Worm (Caenorhabditis elegans) whole organism, L4 larva: ENCODE measurements around the gene lars-1.
A peak's percentile ranks its signal among the peaks of the same experiment; 100 is the strongest.

Experiments used
- F49E8.2 ChIP-seq: sonication (generic microtip); optimal IDR thresholded peaks from 2 replicates; lab custom pipeline; 2016; ENCODE audit warnings: missing compliant biosample characterization, mild to moderate bottlenecking, missing genetic modification characterization, borderline replicate concordance
- Y48G9A.11 ChIP-seq: fragments of 200-800 bp; sonication (Bioruptor generic); IDR thresholded peaks from 2 replicates; pipeline ENCODE4 v1.3.6; 2022; ENCODE audit warnings: missing genetic modification reagents, missing genetic modification characterization, missing compliant biosample characterization
- Y75B8A.6 ChIP-seq: fragments of 200-800 bp; sonication (Bioruptor generic); IDR thresholded peaks from 2 replicates; pipeline ENCODE4 v1.3.6; 2022; ENCODE audit warnings: missing genetic modification reagents, missing genetic modification characterization, missing compliant biosample characterization
- aha-1 ChIP-seq: fragments of 150-350 bp; peaks from one replicate; lab custom pipeline; 2014; ENCODE audit warnings: missing biosample characterization, missing genetic modification characterization
- ceh-20 ChIP-seq: fragments of 200-800 bp; sonication (Bioruptor generic); IDR thresholded peaks from 2 replicates; pipeline ENCODE4 v1.3.6; 2022; ENCODE audit warnings: missing genetic modification reagents, missing genetic modification characterization, missing compliant biosample characterization
- ceh-44 ChIP-seq: fragments of 200-800 bp; sonication (Bioruptor generic); IDR thresholded peaks from 2 replicates; pipeline ENCODE4 v1.3.6; 2022; ENCODE audit warnings: missing genetic modification reagents, missing genetic modification characterization, missing compliant biosample characterization
- ces-1 ChIP-seq: fragments of 150-350 bp; sonication (generic microtip); optimal IDR thresholded peaks from 4 replicates; lab custom pipeline; 2014; ENCODE audit warnings: missing biosample characterization, missing genetic modification reagents, missing genetic modification characterization
- cey-2 ChIP-seq: sonication (generic microtip); optimal IDR thresholded peaks from 3 replicates; lab custom pipeline; 2017; ENCODE audit warnings: missing genetic modification characterization, mild to moderate bottlenecking, missing compliant biosample characterization, antibody characterized with exemption, borderline replicate concordance; ENCODE audit not compliant: insufficient read depth
- ctbp-1 ChIP-seq: fragments of 200-800 bp; sonication (Bioruptor generic); IDR thresholded peaks from 2 replicates; pipeline ENCODE4 v1.3.6; 2022; ENCODE audit warnings: missing genetic modification reagents, missing genetic modification characterization, missing compliant biosample characterization
- daf-19 ChIP-seq: fragments of 200-800 bp; sonication (Bioruptor generic); conservative IDR thresholded peaks from 2 replicates; pipeline ENCODE4 v1.3.6; 2022; ENCODE audit warnings: missing genetic modification characterization, missing compliant biosample characterization
- fos-1 ChIP-seq: fragments of 150-350 bp; optimal IDR thresholded peaks from 2 replicates; lab custom pipeline; 2014; ENCODE audit warnings: missing biosample characterization, missing genetic modification characterization
- hlh-30 ChIP-seq: sonication (generic microtip); optimal IDR thresholded peaks from 2 replicates; lab custom pipeline; 2017; ENCODE audit warnings: antibody characterized with exemption, mild to moderate bottlenecking, missing genetic modification characterization, missing compliant biosample characterization; ENCODE audit not compliant: insufficient read depth
- hmg-1.1 ChIP-seq: fragments of 200-800 bp; sonication (Bioruptor generic); IDR thresholded peaks from 2 replicates; pipeline ENCODE4 v1.3.6; 2022; ENCODE audit warnings: missing genetic modification reagents, missing genetic modification characterization, missing compliant biosample characterization
- lin-13 ChIP-seq: fragments of 150-350 bp; optimal IDR thresholded peaks from 2 replicates; lab custom pipeline; 2014; ENCODE audit warnings: missing biosample characterization, missing genetic modification reagents, missing genetic modification characterization
- lsy-2 ChIP-seq, 2 experiments: fragments of 150-350 bp in 1 of 2; sonication (generic microtip) in 1 of 2; optimal IDR thresholded peaks; 2 replicates each; lab custom pipeline; 2014 to 2017; ENCODE audit warnings: missing biosample characterization in 2 of 2, missing genetic modification characterization in 2 of 2
- mdl-1 ChIP-seq, 2 experiments: fragments of 150-350 bp in 1 of 2; sonication (generic microtip) in 1 of 2; optimal IDR thresholded peaks; 2 replicates each; lab custom pipeline; 2014 to 2017; ENCODE audit warnings: missing biosample characterization in 2 of 2, missing genetic modification characterization in 2 of 2
- mdt-29 ChIP-seq: fragments of 200-800 bp; sonication (Bioruptor generic); IDR thresholded peaks from 2 replicates; pipeline ENCODE4 v1.3.6; 2022; ENCODE audit warnings: missing genetic modification reagents, missing genetic modification characterization, missing compliant biosample characterization
- mes-2 ChIP-seq: sonication (generic microtip); optimal IDR thresholded peaks from 2 replicates; lab custom pipeline; 2016; ENCODE audit warnings: missing genotype, mild to moderate bottlenecking, missing genetic modification characterization, missing compliant biosample characterization; ENCODE audit not compliant: poor library complexity, severe bottlenecking
- mxl-2 ChIP-seq: fragments of 200-800 bp; sonication (Bioruptor generic); conservative IDR thresholded peaks from 2 replicates; pipeline ENCODE4 v1.3.6; 2022; ENCODE audit warnings: missing genetic modification reagents, missing genetic modification characterization, missing compliant biosample characterization
- mxl-3 ChIP-seq: fragments of 200-800 bp; sonication (Bioruptor generic); optimal IDR thresholded peaks from 2 replicates; lab custom pipeline; 2018; ENCODE audit warnings: mild to moderate bottlenecking, missing genetic modification characterization, missing compliant biosample characterization
- nhr-11 ChIP-seq: fragments of 150-350 bp; optimal IDR thresholded peaks from 2 replicates; lab custom pipeline; 2014; ENCODE audit warnings: missing biosample characterization, missing genetic modification characterization
- nhr-48 ChIP-seq: sonication (generic microtip); optimal IDR thresholded peaks from 2 replicates; lab custom pipeline; 2016; ENCODE audit warnings: mild to moderate bottlenecking, missing genetic modification characterization, missing compliant biosample characterization
- nhr-76 ChIP-seq: fragments of 150-350 bp; optimal IDR thresholded peaks from 2 replicates; lab custom pipeline; 2014; ENCODE audit warnings: missing biosample characterization, missing genetic modification characterization
- nhr-77 ChIP-seq: fragments of 150-350 bp; optimal IDR thresholded peaks from 2 replicates; lab custom pipeline; 2014; ENCODE audit warnings: missing biosample characterization, missing genetic modification characterization
- php-3 ChIP-seq: fragments of 200-800 bp; sonication (Bioruptor generic); IDR thresholded peaks from 2 replicates; pipeline ENCODE4 v1.3.6; 2022; ENCODE audit warnings: missing genetic modification reagents, missing genetic modification characterization, missing compliant biosample characterization
- pqm-1 ChIP-seq: sonication (generic microtip); optimal IDR thresholded peaks from 2 replicates; lab custom pipeline; 2017; ENCODE audit warnings: missing biosample characterization, missing genetic modification characterization
- rbr-2 ChIP-seq: sonication (generic microtip); optimal IDR thresholded peaks from 2 replicates; lab custom pipeline; 2016; ENCODE audit warnings: missing genotype, missing genetic modification characterization, missing compliant biosample characterization
- sdz-12 ChIP-seq: fragments of 200-800 bp; sonication (Bioruptor generic); optimal IDR thresholded peaks from 2 replicates; lab custom pipeline; 2018; ENCODE audit warnings: mild to moderate bottlenecking, missing genetic modification characterization, missing compliant biosample characterization
- set-16 ChIP-seq: fragments of 200-800 bp; sonication (Bioruptor generic); IDR thresholded peaks from 2 replicates; pipeline ENCODE4 v1.3.6; 2022; ENCODE audit warnings: missing genetic modification reagents, missing genetic modification characterization, missing compliant biosample characterization
- skn-1 ChIP-seq: fragments of 150-350 bp; optimal IDR thresholded peaks from 2 replicates; lab custom pipeline; 2014; ENCODE audit warnings: missing biosample characterization, missing genetic modification characterization
- spr-1 ChIP-seq: sonication (generic microtip); optimal IDR thresholded peaks from 2 replicates; lab custom pipeline; 2016; ENCODE audit warnings: mild to moderate bottlenecking, missing genetic modification characterization, missing compliant biosample characterization
- tag-97 ChIP-seq: fragments of 200-800 bp; sonication (Bioruptor generic); IDR thresholded peaks from 2 replicates; pipeline ENCODE4 v1.3.6; 2022; ENCODE audit warnings: missing genetic modification characterization, missing compliant biosample characterization
- unc-62 ChIP-seq, 3 experiments: fragments of 150-350 bp in 1 of 3; sonication (generic microtip); optimal IDR thresholded peaks in 2 of 3; peaks in 1 of 3; 1 replicate in 1 of 3; 2 replicates in 2 of 3; lab custom pipeline; 2014 to 2017; ENCODE audit warnings: missing biosample characterization in 3 of 3, missing genetic modification characterization in 3 of 3, missing genetic modification reagents in 3 of 3, missing genotype in 1 of 3
- zfp-2 ChIP-seq: sonication (generic microtip); optimal IDR thresholded peaks from 2 replicates; lab custom pipeline; 2016; ENCODE audit warnings: mild to moderate bottlenecking, missing genetic modification characterization, missing compliant biosample characterization
- zfp-3 ChIP-seq: fragments of 200-800 bp; sonication (Bioruptor generic); conservative IDR thresholded peaks from 2 replicates; pipeline ENCODE4 v1.3.6; 2022; ENCODE audit warnings: missing genetic modification reagents, missing genetic modification characterization, missing compliant biosample characterization
- zip-11 ChIP-seq: fragments of 200-800 bp; sonication (Bioruptor generic); IDR thresholded peaks from 2 replicates; pipeline ENCODE4 v1.3.6; 2022; ENCODE audit warnings: missing genetic modification characterization, missing compliant biosample characterization
- zip-2 ChIP-seq: fragments of 150-350 bp; optimal IDR thresholded peaks from 2 replicates; lab custom pipeline; 2014; ENCODE audit warnings: missing biosample characterization, missing genetic modification characterization

Gene lars-1

DNA sequence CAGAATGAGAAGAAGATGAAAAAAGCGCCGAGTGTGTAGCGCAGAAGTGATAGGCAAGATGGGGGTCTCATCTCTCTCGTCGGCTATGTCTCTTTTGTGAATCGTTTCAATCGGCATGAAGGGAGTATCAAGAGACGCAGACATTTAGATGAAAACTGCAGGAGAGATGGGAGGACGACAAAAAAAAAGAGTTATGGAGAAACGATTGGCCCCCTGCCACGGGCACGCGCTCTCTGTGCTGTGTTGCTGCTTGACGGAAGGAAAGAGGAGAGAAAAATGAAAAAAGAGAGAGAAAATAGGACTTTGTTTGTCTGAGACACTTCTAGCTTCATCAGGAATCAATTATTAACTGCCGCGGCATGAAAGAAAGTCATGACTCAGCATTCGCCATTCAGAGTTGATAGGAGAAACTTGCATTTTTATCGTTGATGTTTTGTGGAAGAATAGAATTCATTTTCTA lies 37.1 kb upstream of the lars-1 start (continued):
- no peak for TF ChIP-seq sdz-12
- no peak for TF ChIP-seq pqm-1 (tag; lab: Kevin White, UChicago)
- TF ChIP-seq rbr-2 (tag; lab: Kevin White, UChicago): peak; percentile 89
- TF ChIP-seq nhr-11: peak; percentile 96
- TF ChIP-seq mxl-3 (GFP tag; lab: Kevin White, UChicago): peak; percentile 80
- TF ChIP-seq zfp-2 (tag; lab: Kevin White, UChicago): peak; percentile 1
- peak; percentile 91 for TF ChIP-seq ceh-20 (GFP tag; lab: Robert Waterston, UW)
- peak; percentile 80 for TF ChIP-seq mes-2 (tag; lab: Kevin White, UChicago)
- peak; percentile 43 to 95 for TF ChIP-seq mdl-1 (tag; optimal IDR thresholded peaks at IDR 0.05; lab: Kevin White, UChicago)
- no peak for TF ChIP-seq cey-2 (tag; lab: Kevin White, UChicago)
- TF ChIP-seq nhr-76: no peak
- no peak for TF ChIP-seq mxl-2 (GFP tag; lab: Robert Waterston, UW)
- no peak for TF ChIP-seq zfp-3 (GFP tag; lab: Robert Waterston, UW)
- no peak for TF ChIP-seq ceh-44 (GFP tag; lab: Robert Waterston, UW)
- peak; percentile 91 for TF ChIP-seq hlh-30
- peak; percentile 79 for TF ChIP-seq nhr-77
- TF ChIP-seq Y75B8A.6 (GFP tag; lab: Robert Waterston, UW): no peak

DNA sequence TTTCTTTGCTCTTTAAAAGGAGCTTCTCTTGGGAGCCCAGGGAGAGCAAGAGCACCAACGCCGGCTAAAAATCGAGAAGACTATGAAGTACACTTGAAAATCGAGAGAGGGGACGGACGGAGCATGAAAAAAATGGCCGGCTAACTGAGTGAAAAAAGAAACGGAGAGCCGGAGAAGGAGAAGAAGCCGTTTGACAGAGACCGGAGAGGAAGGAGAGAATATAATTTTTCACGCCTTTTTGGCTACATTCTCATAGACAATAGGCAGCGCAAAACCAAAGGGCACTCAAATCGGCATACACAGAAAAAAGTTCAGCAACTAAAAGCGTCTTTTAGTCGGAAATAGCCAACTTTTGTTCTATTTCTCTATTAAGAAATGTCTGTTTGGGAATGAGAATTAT lies 34.9 kb upstream of the lars-1 start:
- peak; percentile 91 for TF ChIP-seq aha-1
- TF ChIP-seq cey-2 (tag; lab: Kevin White, UChicago): no peak
- peak; percentile 64 for TF ChIP-seq hmg-1.1
- no peak for TF ChIP-seq lsy-2 (tag; optimal IDR thresholded peaks at IDR 0.05; lab: Kevin White, UChicago)
- no peak for TF ChIP-seq hlh-30
- TF ChIP-seq unc-62 (GFP tag; optimal IDR thresholded peaks at IDR 0.05 in 1 of 2; lab: Kevin White, UChicago): no peak
- no peak for TF ChIP-seq unc-62 (tag; optimal IDR thresholded peaks at IDR 0.05; lab: Kevin White, UChicago)

DNA sequence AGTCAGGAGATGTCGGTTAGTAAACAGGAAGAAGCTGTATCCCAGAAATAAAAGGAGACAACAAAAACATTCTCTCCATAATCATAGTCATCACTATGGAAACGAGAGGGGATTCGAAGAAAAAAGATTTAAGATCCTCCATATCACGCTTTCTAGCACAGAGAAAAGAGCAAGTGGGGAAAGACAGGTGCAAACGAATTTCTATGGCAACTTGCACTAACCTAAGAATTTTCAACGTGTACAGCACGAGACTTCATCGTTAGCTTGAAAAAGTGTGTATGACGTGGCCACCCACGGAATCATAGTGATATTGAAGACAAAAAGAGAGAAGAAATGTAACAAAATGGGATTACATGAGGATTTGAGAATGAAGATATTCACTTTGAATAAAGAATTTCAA lies 34.3 kb upstream of the lars-1 start:
- TF ChIP-seq spr-1 (tag; lab: Kevin White, UChicago) (no peak), ctbp-1 (GFP tag; lab: Robert Waterston, UW) (no peak), php-3 (GFP tag; lab: Robert Waterston, UW) (no peak), zip-11 (GFP tag; lab: Robert Waterston, UW) (no peak), fos-1 (tag; lab: Kevin White, UChicago) (no peak), nhr-11 (peak; percentile 50), mdt-29 (no peak)
- TF ChIP-seq, all 104 proteins: peak for 1

DNA sequence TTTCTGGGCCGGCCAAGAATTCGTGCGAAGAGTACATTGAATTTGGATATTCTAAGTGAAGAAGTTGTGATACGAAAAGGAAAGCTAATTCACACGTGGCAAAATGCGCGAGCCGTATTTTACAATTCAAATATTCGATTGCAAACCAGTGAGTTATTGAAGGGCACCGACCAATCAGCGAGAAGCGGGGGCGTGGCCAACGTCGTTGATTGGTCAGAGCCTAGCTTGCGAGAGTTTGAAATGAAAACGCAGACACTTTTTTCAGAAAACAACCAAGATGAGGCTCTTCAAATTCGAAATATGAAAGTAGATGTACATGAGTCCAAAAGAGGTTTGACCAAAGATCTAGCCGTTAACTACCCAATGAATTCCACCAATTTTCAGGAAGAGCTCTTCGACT lies 24.1 kb upstream of the lars-1 start:
- TF ChIP-seq zip-2 (tag; lab: Kevin White, UChicago) (no peak), lin-13 (GFP tag; lab: Kevin White, UChicago) (no peak), ces-1 (GFP tag; lab: Kevin White, UChicago) (no peak), daf-19 (GFP tag; lab: Robert Waterston, UW) (no peak), skn-1 (no peak), F49E8.2 (tag; lab: Kevin White, UChicago) (no peak), Y48G9A.11 (no peak), nhr-48 (tag; lab: Kevin White, UChicago) (no peak), set-16 (GFP tag; lab: Robert Waterston, UW) (no peak), spr-1 (tag; lab: Kevin White, UChicago) (no peak), tag-97 (no peak)
- TF ChIP-seq, all 104 proteins: peak for 0
